Fruit fly (Drosophila melanogaster): ENCODE results near the gene Cpr73D.

Cpr73D gene

DNA sequence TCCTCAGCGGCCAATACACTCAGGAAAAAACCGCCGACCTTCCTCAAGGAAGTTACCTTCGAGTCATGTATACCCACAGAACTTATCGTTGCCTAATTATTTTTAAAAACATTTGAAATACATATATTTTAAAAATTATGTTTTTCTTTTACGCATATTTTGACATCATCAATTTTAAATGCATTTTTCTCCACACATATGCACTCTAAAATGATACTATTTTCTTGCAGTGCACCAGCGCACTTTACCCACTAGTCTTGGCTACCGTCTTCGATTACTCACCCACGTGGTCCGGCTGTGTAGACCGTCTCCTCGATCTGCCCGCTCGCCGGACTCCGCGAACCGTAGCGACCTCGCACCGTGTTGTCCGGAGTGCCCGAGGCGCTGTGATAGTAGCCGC, 16.2 kb downstream of the Cpr73D start (continued):
- TF ChIP-seq vri (GFP tag; optimal IDR thresholded peaks at IDR 0.05) (no peak), Eip78C (GFP tag) (peak; percentile 86), eg (GFP tag; IDR thresholded peaks at IDR 0.05) (no peak), fd59A (GFP tag; optimal IDR thresholded peaks at IDR 0.05) (peak; percentile 49), OdsH (GFP tag; optimal IDR thresholded peaks at IDR 0.05) (peak; percentile 56), lz (GFP tag; optimal IDR thresholded peaks at IDR 0.05) (peak; percentile 43), Sox14 (GFP tag; optimal IDR thresholded peaks at IDR 0.05) (peak; percentile 44), CG34406 (GFP tag; optimal IDR thresholded peaks at IDR 0.05) (peak; percentile 21)

DNA sequence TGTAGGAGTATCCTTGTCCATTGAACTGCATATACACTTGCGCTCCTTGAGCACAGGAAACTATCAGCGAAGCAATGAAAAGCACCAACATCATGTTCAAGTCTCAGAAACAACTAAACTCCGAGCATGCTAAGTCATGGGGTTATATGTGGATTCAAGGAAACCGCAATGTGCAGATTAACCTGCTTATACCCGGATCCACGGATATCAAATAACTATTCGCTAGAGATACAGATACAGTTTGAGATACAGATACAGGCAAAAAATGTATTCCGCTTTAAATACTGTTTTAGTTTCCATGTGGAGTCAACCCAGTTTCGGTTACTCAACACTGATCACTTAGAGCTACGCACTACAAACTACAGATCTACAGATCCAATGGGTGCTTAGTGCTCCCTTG, 18.6 kb downstream of the Cpr73D start, which contains the start of gene CG13022:
Gene CG13022 (minus strand): TSS at position 101 of the 400 bp plus-strand sequence.
- TF ChIP-seq CG34406 (GFP tag; optimal IDR thresholded peaks at IDR 0.05) (no peak), Smox (GFP tag; optimal IDR thresholded peaks at IDR 0.05) (no peak), fd85E (GFP tag; optimal IDR thresholded peaks at IDR 0.05) (no peak), Met (GFP tag; optimal IDR thresholded peaks at IDR 0.05) (no peak), achi (GFP tag; optimal IDR thresholded peaks at IDR 0.05) (no peak), CG11762 (GFP tag; optimal IDR thresholded peaks at IDR 0.05; ENCODE audit: insufficient read depth) (no peak), Eip93F (GFP tag; optimal IDR thresholded peaks at IDR 0.05) (no peak), Hr38 (GFP tag; optimal IDR thresholded peaks at IDR 0.05) (no peak), CG9139 (GFP tag; optimal IDR thresholded peaks at IDR 0.05) (no peak)

DNA sequence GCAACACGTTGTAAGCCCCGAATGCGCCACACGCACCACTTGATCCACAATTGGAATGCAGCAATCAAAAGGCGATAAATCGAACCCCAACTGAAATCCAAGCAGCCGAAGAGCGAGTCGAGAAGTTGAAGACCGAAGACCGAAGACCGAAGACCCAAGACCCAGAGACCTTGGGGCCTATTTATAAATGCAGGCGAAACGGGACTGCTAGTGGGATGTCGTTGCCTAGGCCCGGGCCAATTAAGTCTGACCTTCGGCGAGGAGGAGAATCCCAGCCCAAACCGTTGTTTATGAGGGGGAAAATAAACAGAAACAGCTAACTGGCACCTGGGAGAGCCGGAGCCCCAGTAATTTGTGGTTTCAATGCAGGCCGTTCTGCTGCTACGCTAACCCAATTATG, 20.8 kb downstream of the Cpr73D start:
- peak; percentile 26 for TF ChIP-seq CG1621 (tag; optimal IDR thresholded peaks at IDR 0.05)
- no peak for TF ChIP-seq Hr4 (GFP tag; optimal IDR thresholded peaks at IDR 0.05)
- no peak for TF ChIP-seq Hr38 (GFP tag; optimal IDR thresholded peaks at IDR 0.05)
- no peak for TF ChIP-seq fkh (GFP tag; optimal IDR thresholded peaks at IDR 0.05)
- peak in 1 of 2 experiments; percentile 87 for TF ChIP-seq ss (GFP tag; optimal IDR thresholded peaks at IDR 0.05)
- TF ChIP-seq CG32006 (GFP tag; optimal IDR thresholded peaks at IDR 0.05), result no peak

- TF ChIP-seq Sox102F (GFP tag; optimal IDR thresholded peaks at IDR 0.05) (peak; percentile 19), Eip75B (GFP tag; optimal IDR thresholded peaks at IDR 0.05) (peak; percentile 31), CG6808 (GFP tag; optimal IDR thresholded peaks at IDR 0.05) (peak; percentile 4), CG6163 (GFP tag; IDR thresholded peaks at IDR 0.05) (peak; percentile 34; the same call in 1 of the 3 replicates), Hr4 (GFP tag; optimal IDR thresholded peaks at IDR 0.05) (no peak), CG6854 (GFP tag; optimal IDR thresholded peaks at IDR 0.05) (peak; percentile 12), topi (GFP tag; optimal IDR thresholded peaks at IDR 0.05) (peak; percentile 9), CG1621 (tag; optimal IDR thresholded peaks at IDR 0.05) (peak; percentile 13), OdsH (GFP tag; optimal IDR thresholded peaks at IDR 0.05) (no peak), CG7368 (GFP tag; optimal IDR thresholded peaks at IDR 0.05) (no peak), Eip78C (GFP tag) (peak; percentile 41), achi (GFP tag; optimal IDR thresholded peaks at IDR 0.05) (no peak), Blimp-1 (GFP tag; optimal IDR thresholded peaks at IDR 0.05) (no peak), ss (GFP tag; optimal IDR thresholded peaks at IDR 0.05) (peak; percentile 18 to 64)
Observed at dm6 chr3L:16935284-16935683, 22.2 kb downstream of the Cpr73D start, which contains the start of gene CG11905. TSS of gene CG11905 (minus strand) at chr3L:16935536.

DNA sequence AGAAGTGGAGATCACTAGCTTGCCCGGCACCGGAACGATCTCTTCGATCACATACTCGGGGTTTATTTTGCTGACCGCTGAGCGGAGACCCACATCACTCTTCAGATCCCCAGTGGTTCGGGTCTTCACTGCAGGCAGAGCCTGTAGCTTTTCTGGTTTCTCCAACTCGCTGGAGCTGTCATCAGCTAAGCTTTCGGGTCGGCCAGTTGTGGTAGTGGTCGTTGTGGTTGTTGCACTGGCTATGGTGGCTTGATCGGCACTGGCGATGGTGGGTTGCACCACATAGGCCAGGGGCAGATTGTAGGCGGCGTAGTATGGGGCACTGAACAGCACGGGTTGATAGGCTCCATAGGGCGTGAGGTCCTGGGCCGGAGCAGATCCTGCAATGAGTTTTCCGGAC, 27.0 kb downstream of the Cpr73D start:
- TF ChIP-seq CG15336 (GFP tag; IDR thresholded peaks at IDR 0.05) (no peak), CG31627 (GFP tag; optimal IDR thresholded peaks at IDR 0.05) (no peak), Eip75B (GFP tag; optimal IDR thresholded peaks at IDR 0.05) (no peak), Ets96B (tag; optimal IDR thresholded peaks at IDR 0.05) (no peak), CG9139 (GFP tag; optimal IDR thresholded peaks at IDR 0.05) (no peak), vri (GFP tag; optimal IDR thresholded peaks at IDR 0.05) (no peak), OdsH (GFP tag; optimal IDR thresholded peaks at IDR 0.05) (no peak), Hr39 (GFP tag; optimal IDR thresholded peaks at IDR 0.05) (no peak), Lpt (GFP tag; optimal IDR thresholded peaks at IDR 0.05) (no peak), Eip78C (GFP tag) (no peak), CG32006 (GFP tag; optimal IDR thresholded peaks at IDR 0.05) (no peak), Gug (GFP tag; IDR thresholded peaks at IDR 0.05) (no peak), dac (GFP tag; optimal IDR thresholded peaks at IDR 0.05) (no peak), Met (GFP tag; optimal IDR thresholded peaks at IDR 0.05) (no peak), CG8119 (GFP tag; IDR thresholded peaks at IDR 0.05) (no peak), fd59A (GFP tag; optimal IDR thresholded peaks at IDR 0.05) (no peak)

Measured in whole organism, prepupa.